Worm (Caenorhabditis elegans) whole organism, L1 larva: ENCODE data around the gene K08D9.6.

Source experiments
- ama-1 ChIP-seq: fragments of 150-350 bp; optimal IDR thresholded peaks from 2 replicates; lab custom pipeline; 2014
- ceh-82 ChIP-seq, 3 experiments: fragments of 150-350 bp in 1 of 3; sonication (generic microtip) in 2 of 3; optimal IDR thresholded peaks; 2 replicates each; lab custom pipeline; 2014 to 2017; ENCODE audit warnings: missing biosample characterization in 3 of 3, missing genetic modification characterization in 3 of 3
- ces-1 ChIP-seq: fragments of 150-350 bp; optimal IDR thresholded peaks from 2 replicates; lab custom pipeline; 2014; ENCODE audit warnings: missing biosample characterization, missing genetic modification reagents, missing genetic modification characterization
- fos-1 ChIP-seq: fragments of 150-350 bp; optimal IDR thresholded peaks from 2 replicates; lab custom pipeline; 2014; ENCODE audit warnings: missing biosample characterization, missing genetic modification characterization
- jun-1 ChIP-seq: fragments of 150-350 bp; optimal IDR thresholded peaks from 2 replicates; lab custom pipeline; 2014; ENCODE audit warnings: missing biosample characterization, missing genetic modification reagents, missing genetic modification characterization
- lin-15B ChIP-seq: fragments of 150-350 bp; sonication (generic microtip); optimal IDR thresholded peaks from 3 replicates; lab custom pipeline; 2014; ENCODE audit warnings: missing biosample characterization, missing genetic modification characterization
- lin-35 ChIP-seq, 2 experiments: fragments of 150-350 bp; optimal IDR thresholded peaks; 2 replicates each; lab custom pipeline; 2014; ENCODE audit warnings: missing biosample characterization in 2 of 2, missing genetic modification characterization in 2 of 2, missing genetic modification reagents in 2 of 2
- nhr-11 ChIP-seq: fragments of 150-350 bp; optimal IDR thresholded peaks from 2 replicates; lab custom pipeline; 2014; ENCODE audit warnings: missing biosample characterization, missing genetic modification characterization
- nhr-12 ChIP-seq: sonication (generic microtip); optimal IDR thresholded peaks from 2 replicates; lab custom pipeline; 2017; ENCODE audit warnings: missing biosample characterization, missing genetic modification characterization
- nhr-90 ChIP-seq: sonication (generic microtip); optimal IDR thresholded peaks from 2 replicates; lab custom pipeline; 2016; ENCODE audit warnings: mild to moderate bottlenecking, missing genetic modification characterization, missing compliant biosample characterization; ENCODE audit not compliant: poor library complexity
- pqm-1 ChIP-seq: sonication (generic microtip); optimal IDR thresholded peaks from 3 replicates; lab custom pipeline; 2017; ENCODE audit warnings: missing biosample characterization, missing genetic modification characterization
- sptf-1 ChIP-seq: fragments of 150-350 bp; optimal IDR thresholded peaks from 2 replicates; lab custom pipeline; 2014; ENCODE audit warnings: missing biosample characterization, missing genetic modification characterization
- swsn-7 ChIP-seq: sonication (generic microtip); optimal IDR thresholded peaks from 2 replicates; lab custom pipeline; 2016; ENCODE audit warnings: missing genetic modification characterization, missing compliant biosample characterization

- TF ChIP-seq sptf-1 (no peak), ces-1 (GFP tag; lab: Kevin White, UChicago) (no peak), nhr-90 (tag; lab: Kevin White, UChicago) (no peak), lin-35 (GFP tag; optimal IDR thresholded peaks at IDR 0.05; lab: Kevin White, UChicago) (no peak), ama-1 (lab: Kevin White, UChicago) (no peak), swsn-7 (no peak), pqm-1 (no peak), nhr-12 (tag; lab: Kevin White, UChicago) (no peak), fos-1 (tag; lab: Kevin White, UChicago) (no peak), nhr-11 (tag; lab: Kevin White, UChicago) (no peak), ceh-82 (tag; optimal IDR thresholded peaks at IDR 0.05; lab: Kevin White, UChicago) (no peak), lin-15B (tag; lab: Kevin White, UChicago) (no peak), jun-1 (tag; lab: Kevin White, UChicago) (no peak)
These were observed 12.7 kb upstream of the K08D9.6 start, which contains the start of gene srj-8 for ce11 chrV:3247515-3247914.
